Fruit fly (Drosophila melanogaster): ENCODE results near the gene CG15578.
"Not testable (repeated sequence)": the region's sequence is repeated elsewhere in the genome, so short reads cannot be mapped to it uniquely, and the experiment has no call there.

CG15578 gene

dm6 chrX:4277861-4278260 is at the start of gene CG15578:
Gene CG15578, minus strand, starts transcription at chrX:4277961.
- TF ChIP-seq CG17801 (GFP tag; optimal IDR thresholded peaks at IDR 0.05; ENCODE audit: partially characterized antibody) = no peak

DNA sequence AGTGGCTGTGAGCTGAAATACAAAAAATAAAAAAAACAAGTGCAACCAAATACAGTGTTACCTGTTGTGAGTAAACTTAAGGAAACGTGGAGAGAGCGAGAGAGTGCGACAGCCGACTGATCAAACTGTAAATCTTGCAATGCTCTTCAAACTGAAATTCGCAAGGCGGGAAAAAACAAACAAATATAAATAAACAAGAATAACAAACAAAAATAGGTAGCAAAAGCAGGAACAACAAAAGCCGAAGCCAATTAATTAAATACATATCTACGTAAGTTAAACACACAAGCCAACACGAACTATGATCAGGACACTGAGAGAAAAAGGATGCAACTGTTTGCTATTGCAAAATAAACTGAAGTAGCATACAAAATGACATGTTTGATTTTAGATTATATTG is 47.6 kb upstream of the CG15578 start:
- no peak for TF ChIP-seq CG17801 (GFP tag; optimal IDR thresholded peaks at IDR 0.05; ENCODE audit: partially characterized antibody)

dm6 chrX:4324781-4325180 is 47.0 kb upstream of the CG15578 start:
- peak; percentile 100 for TF ChIP-seq CG17801 (GFP tag; optimal IDR thresholded peaks at IDR 0.05; ENCODE audit: partially characterized antibody)

- peak; percentile 84 for TF ChIP-seq CG17801 (GFP tag; optimal IDR thresholded peaks at IDR 0.05; ENCODE audit: partially characterized antibody)
Observed at dm6 chrX:4323911-4324368, 46.2 kb upstream of the CG15578 start.

- peak; percentile 61 for TF ChIP-seq CG17801 (GFP tag; optimal IDR thresholded peaks at IDR 0.05; ENCODE audit: partially characterized antibody)
Observed at dm6 chrX:4322234-4323210, 44.8 kb upstream of the CG15578 start, which contains the start of gene norpA. Gene norpA, plus strand, starts transcription at chrX:4322626.

- no peak for TF ChIP-seq CG17801 (GFP tag; optimal IDR thresholded peaks at IDR 0.05; ENCODE audit: partially characterized antibody)
Observed at dm6 chrX:4322131-4322233, 44.2 kb upstream of the CG15578 start, which contains the start of gene mRpL33. Gene mRpL33, minus strand, starts transcription at chrX:4322231.

- TF ChIP-seq CG17801 (GFP tag; optimal IDR thresholded peaks at IDR 0.05; ENCODE audit: partially characterized antibody) = not testable (repeated sequence)
Observed at dm6 chrX:4319240-4319639, 41.5 kb upstream of the CG15578 start, which contains the start of gene NO66. Gene NO66, plus strand, starts transcription at chrX:4319438.

DNA sequence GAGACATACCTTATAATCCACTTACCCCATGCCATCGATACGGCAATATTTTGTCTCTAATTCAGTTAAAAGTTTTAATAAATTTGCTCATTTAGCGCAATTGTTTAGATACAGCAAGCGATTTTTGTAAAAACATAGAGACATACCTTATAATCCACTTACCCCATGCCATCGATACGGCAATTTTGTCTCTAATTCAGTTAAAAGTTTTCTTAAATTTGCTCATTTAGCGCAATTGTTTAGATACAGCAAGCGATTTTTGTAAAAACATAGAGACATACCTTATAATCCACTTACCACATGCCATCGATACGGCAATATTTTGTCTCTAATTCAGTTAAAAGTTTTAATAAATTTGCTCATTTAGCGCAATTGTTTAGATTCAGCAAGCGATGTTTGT is 40.9 kb upstream of the CG15578 start, which contains the start of gene mei-9:
mei-9 (minus strand) TSS at position 101 of the 400 bp plus-strand sequence.
- TF ChIP-seq CG17801 (GFP tag; optimal IDR thresholded peaks at IDR 0.05; ENCODE audit: partially characterized antibody) = not testable (repeated sequence)

- no peak for TF ChIP-seq CG17801 (GFP tag; optimal IDR thresholded peaks at IDR 0.05; ENCODE audit: partially characterized antibody)
Observed at dm6 chrX:4311699-4312098, 33.9 kb upstream of the CG15578 start, which contains the start of gene CG15579. Gene CG15579, minus strand, starts transcription at chrX:4311799.

DNA sequence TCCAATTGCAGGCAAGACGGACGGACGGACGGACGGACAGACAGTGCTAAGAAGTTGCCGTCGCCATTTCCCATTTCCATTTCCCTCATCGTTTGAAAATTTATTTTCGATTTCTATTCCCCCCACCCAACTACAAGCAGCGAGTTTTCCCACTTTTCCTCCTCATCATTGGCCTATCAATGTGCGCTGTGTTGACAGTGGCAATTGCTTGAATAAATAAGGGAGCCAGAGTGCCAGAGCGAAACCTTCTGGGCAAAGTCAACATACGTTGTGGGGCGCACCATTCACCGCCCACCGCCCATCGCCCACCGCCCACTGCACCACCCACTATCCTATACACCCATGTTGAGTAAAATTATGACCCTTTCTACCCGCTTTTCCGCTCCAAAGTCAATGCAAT is 28.2 kb upstream of the CG15578 start:
- no peak for TF ChIP-seq CG17801 (GFP tag; optimal IDR thresholded peaks at IDR 0.05; ENCODE audit: partially characterized antibody)

dm6 chrX:4302246-4302645 is 24.5 kb upstream of the CG15578 start, which contains the start of gene CG12692:
Gene CG12692, minus strand, starts transcription at chrX:4302346.
- no peak for TF ChIP-seq CG17801 (GFP tag; optimal IDR thresholded peaks at IDR 0.05; ENCODE audit: partially characterized antibody)

dm6 chrX:4293418-4293817 is 15.7 kb upstream of the CG15578 start:
- no peak for TF ChIP-seq CG17801 (GFP tag; optimal IDR thresholded peaks at IDR 0.05; ENCODE audit: partially characterized antibody)

- TF ChIP-seq CG17801 (GFP tag; optimal IDR thresholded peaks at IDR 0.05; ENCODE audit: partially characterized antibody) = no peak
Observed at dm6 chrX:4280769-4281168, 3.0 kb upstream of the CG15578 start.

DNA sequence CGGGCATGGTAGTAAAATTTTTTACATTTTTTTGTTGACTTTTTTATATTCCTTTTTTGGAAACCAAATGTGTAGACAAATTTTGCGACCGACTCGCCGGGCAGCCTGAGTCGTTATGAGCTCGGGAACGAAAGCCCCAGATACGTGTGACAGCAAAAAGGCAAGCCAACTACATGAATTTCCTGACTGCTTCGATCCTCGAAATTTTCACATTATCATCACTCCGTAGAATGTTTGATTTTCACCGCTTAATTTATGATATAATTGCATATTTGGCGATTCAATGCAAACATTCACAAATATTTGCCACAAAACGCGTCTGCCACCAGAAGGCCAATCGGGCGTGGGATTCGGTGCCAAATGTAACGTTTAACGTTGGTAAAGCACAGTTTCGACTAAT is 861 bp downstream of the CG15578 start, which contains the start of gene CG15577:
CG15577 (minus strand) TSS at position 101 of the 400 bp plus-strand sequence.
- no peak for TF ChIP-seq CG17801 (GFP tag; optimal IDR thresholded peaks at IDR 0.05; ENCODE audit: partially characterized antibody)

DNA sequence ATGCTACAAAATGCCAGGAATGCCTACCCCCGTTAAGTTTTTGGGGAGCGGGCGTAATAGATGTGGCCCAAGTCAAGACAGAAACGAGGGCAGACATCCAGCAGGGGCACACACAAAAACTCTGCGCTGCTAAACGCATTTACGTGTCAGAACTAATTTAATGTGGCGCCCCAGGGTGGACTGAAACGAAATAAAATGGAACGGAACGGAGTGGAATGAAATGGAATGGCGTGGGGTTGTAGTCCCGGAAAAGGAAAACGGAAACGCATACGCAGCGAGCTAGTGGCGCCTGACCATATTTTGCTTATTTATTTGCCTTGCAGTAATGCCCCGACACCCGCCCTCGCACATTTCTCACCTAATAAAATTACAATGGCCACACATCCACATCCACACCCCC is 4.3 kb downstream of the CG15578 start:
- no peak for TF ChIP-seq CG17801 (GFP tag; optimal IDR thresholded peaks at IDR 0.05; ENCODE audit: partially characterized antibody)

DNA sequence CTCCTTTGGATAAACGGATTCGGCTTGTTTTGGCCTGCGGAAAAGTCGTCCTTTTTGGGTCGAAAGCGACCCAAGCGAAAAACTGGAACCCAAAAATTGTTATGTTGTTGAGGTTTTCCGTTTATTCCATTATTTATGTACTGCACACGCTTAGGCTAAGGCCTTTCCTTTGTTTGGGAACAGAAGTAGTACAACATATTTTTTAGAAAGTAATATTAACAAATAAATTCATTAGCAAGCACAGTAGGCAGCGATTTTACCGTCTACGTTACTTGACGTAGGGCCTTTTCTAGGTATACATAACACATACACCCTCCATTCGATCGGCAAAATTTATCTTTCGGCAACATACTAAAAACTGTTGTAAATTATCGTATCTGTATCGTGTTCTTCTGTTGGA is 9.4 kb downstream of the CG15578 start, which contains the start of gene CG15572:
CG15572 (plus strand) TSS at position 301 of the 400 bp plus-strand sequence.
- TF ChIP-seq CG17801 (GFP tag; optimal IDR thresholded peaks at IDR 0.05; ENCODE audit: partially characterized antibody) = no peak
